Worm (Caenorhabditis elegans): ENCODE measurements around the gene cul-3.
A peak's percentile ranks its signal among the peaks of the same experiment; 100 is the strongest.

The cul-3 gene

DNA sequence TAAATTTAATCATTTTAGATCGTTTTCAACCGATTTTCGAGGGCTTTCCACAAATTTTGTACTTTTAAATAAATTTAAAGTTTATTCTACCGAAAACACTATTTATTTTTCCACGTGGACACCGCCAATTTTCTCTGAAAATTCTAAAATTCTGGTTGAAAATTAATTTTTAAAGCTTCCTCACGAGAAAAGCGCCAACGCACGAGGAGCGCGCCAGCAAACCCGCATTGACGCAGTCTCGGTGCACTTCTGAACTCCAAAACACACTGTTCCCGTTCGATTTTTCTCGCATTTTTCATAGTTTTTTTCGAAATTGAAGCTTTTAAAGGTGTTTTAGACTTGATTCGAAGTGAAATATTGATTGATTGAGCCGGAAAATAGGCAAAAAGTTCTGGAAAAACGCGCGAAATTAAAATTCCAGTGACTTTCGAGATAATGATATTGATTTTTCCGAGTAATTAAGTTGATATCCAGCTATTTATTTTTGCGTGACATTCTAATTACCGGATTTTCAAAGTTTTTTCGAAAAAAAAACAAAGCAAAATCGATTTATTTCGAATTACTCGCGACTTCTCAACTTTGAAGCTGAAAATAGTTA is at the start of gene cul-3:
TSS of gene cul-3 (plus strand) at position 548 of the 598 bp plus-strand sequence.
- peak; percentile 62 for TF ChIP-seq dve-1 (tag; optimal IDR thresholded peaks at IDR 0.05; ENCODE audit: insufficient read depth)
- TF ChIP-seq T26A8.4 (GFP tag; IDR thresholded peaks at IDR 0.05), result peak; percentile 49; the same call in 1 of the 2 replicates
- TF ChIP-seq jun-1 (tag; optimal IDR thresholded peaks at IDR 0.05), result peak; percentile 27
- no peak for TF ChIP-seq hif-1 (tag; optimal IDR thresholded peaks at IDR 0.05)
- no peak for TF ChIP-seq nhr-10 (tag; optimal IDR thresholded peaks at IDR 0.05)
- TF ChIP-seq hmg-1.1 (GFP tag; IDR thresholded peaks at IDR 0.05), result peak; percentile 57; the same call in 1 of the 2 replicates
- TF ChIP-seq nhr-76 (tag; optimal IDR thresholded peaks at IDR 0.05), result no peak
- TF ChIP-seq nhr-102 (tag; optimal IDR thresholded peaks at IDR 0.05), result peak; percentile 32
- TF ChIP-seq ztf-11 (tag; optimal IDR thresholded peaks at IDR 0.05), result no peak
- TF ChIP-seq spr-1 (tag; optimal IDR thresholded peaks at IDR 0.05), result no peak
- peak; percentile 39 for TF ChIP-seq nhr-6 (tag; optimal IDR thresholded peaks at IDR 0.05)
- TF ChIP-seq lir-3 (tag; optimal IDR thresholded peaks at IDR 0.05), result no peak
- TF ChIP-seq dmd-6 (GFP tag; IDR thresholded peaks at IDR 0.05), result peak; percentile 17; the same call in 1 of the 2 replicates
- no peak for TF ChIP-seq Y75B8A.6 (GFP tag; IDR thresholded peaks at IDR 0.05)
- TF ChIP-seq daf-16 (GFP tag; optimal IDR thresholded peaks at IDR 0.05), result no peak
- peak; percentile 11 for TF ChIP-seq daf-16 (tag; optimal IDR thresholded peaks at IDR 0.05)
- TF ChIP-seq ztf-7 (tag; optimal IDR thresholded peaks at IDR 0.05), result peak; percentile 17
- TF ChIP-seq mdt-29 (GFP tag; IDR thresholded peaks at IDR 0.05), result no peak
- TF ChIP-seq Y105C5A.15 (GFP tag; IDR thresholded peaks at IDR 0.05), result no peak
- peak; percentile 21 for TF ChIP-seq ama-1 (optimal IDR thresholded peaks at IDR 0.05)
- TF ChIP-seq ceh-32 (tag; optimal IDR thresholded peaks at IDR 0.05; ENCODE audit: poor library complexity), result no peak
- no peak for TF ChIP-seq snpc-4 (tag; optimal IDR thresholded peaks at IDR 0.05)
- no peak for TF ChIP-seq daf-19 (GFP tag; conservative IDR thresholded peaks at IDR 0.05)
- no peak for TF ChIP-seq F37D6.2 (tag; optimal IDR thresholded peaks at IDR 0.05)
- TF ChIP-seq egl-27 (tag; optimal IDR thresholded peaks at IDR 0.05), result no peak
- TF ChIP-seq hlh-30 (tag; optimal IDR thresholded peaks at IDR 0.05; ENCODE audit: insufficient read depth), result peak; percentile 25
- TF ChIP-seq F49E8.2 (tag; optimal IDR thresholded peaks at IDR 0.05; ENCODE audit: borderline replicate concordance), result peak; percentile 14
- peak in 1 of 2 experiments; percentile 68 for TF ChIP-seq lsy-2 (tag; optimal IDR thresholded peaks at IDR 0.05)
- peak; percentile 31 for TF ChIP-seq nhr-77 (tag; optimal IDR thresholded peaks at IDR 0.05)
- no peak for TF ChIP-seq zfp-2 (tag; optimal IDR thresholded peaks at IDR 0.05)
- peak; percentile 59 for TF ChIP-seq mep-1 (tag; optimal IDR thresholded peaks at IDR 0.05)
- TF ChIP-seq lim-7 (GFP tag; IDR thresholded peaks at IDR 0.05), result no peak
- TF ChIP-seq mxl-3 (GFP tag; optimal IDR thresholded peaks at IDR 0.05), result no peak
- TF ChIP-seq mdl-1 (tag; optimal IDR thresholded peaks at IDR 0.05), result no peak
- TF ChIP-seq egl-43 (GFP tag; IDR thresholded peaks at IDR 0.05), result no peak
- peak; percentile 67 for TF ChIP-seq dpl-1 (GFP tag; optimal IDR thresholded peaks at IDR 0.05)
- TF ChIP-seq ceh-62 (tag; optimal IDR thresholded peaks at IDR 0.05), result no peak
- 0 out of 2 replicates have a peak, but pooled peaks have one; percentile 21 for TF ChIP-seq ceh-20 (GFP tag; IDR thresholded peaks at IDR 0.05)
- TF ChIP-seq ceh-44 (GFP tag; IDR thresholded peaks at IDR 0.05), result no peak
- no peak for TF ChIP-seq pha-4 (GFP tag; IDR thresholded peaks at IDR 0.05)
- no peak for TF ChIP-seq pha-4 (tag; optimal IDR thresholded peaks at IDR 0.05)
- no peak for TF ChIP-seq php-3 (GFP tag; IDR thresholded peaks at IDR 0.05)
- TF ChIP-seq duxl-1 (tag; optimal IDR thresholded peaks at IDR 0.05; ENCODE audit: poor library complexity), result peak; percentile 45
- TF ChIP-seq spr-3 (GFP tag; optimal IDR thresholded peaks at IDR 0.05), result no peak
- TF ChIP-seq dmd-8 (GFP tag; IDR thresholded peaks at IDR 0.05), result no peak
- TF ChIP-seq lin-38 (GFP tag; IDR thresholded peaks at IDR 0.05), result peak; percentile 68
- TF ChIP-seq rbr-2 (tag; optimal IDR thresholded peaks at IDR 0.05), result peak; percentile 42
- no peak for TF ChIP-seq F44E2.7 (GFP tag; IDR thresholded peaks at IDR 0.05)

Measured in whole organism, L4 larva.